Worm (Caenorhabditis elegans) whole organism, L4 larva: ENCODE results near the gene str-19.

Experiments used
- D1046.2 ChIP-seq: fragments of 200-800 bp; sonication (Bioruptor generic); IDR thresholded peaks from 2 replicates; pipeline ENCODE4 v1.3.6; 2022; ENCODE audit warnings: missing genetic modification characterization, missing compliant biosample characterization
- Y5F2A.4 ChIP-seq: fragments of 200-800 bp; sonication (Bioruptor generic); optimal IDR thresholded peaks from 2 replicates; lab custom pipeline; 2018; ENCODE audit warnings: mild to moderate bottlenecking, missing genetic modification characterization, missing compliant biosample characterization
- ceh-32 ChIP-seq: sonication (generic microtip); optimal IDR thresholded peaks from 2 replicates; lab custom pipeline; 2016; ENCODE audit warnings: mild to moderate bottlenecking, missing genetic modification characterization, missing compliant biosample characterization; ENCODE audit not compliant: poor library complexity
- ceh-62 ChIP-seq: sonication (generic microtip); optimal IDR thresholded peaks from 2 replicates; lab custom pipeline; 2017; ENCODE audit warnings: missing biosample characterization, missing genetic modification characterization
- daf-16 ChIP-seq, 3 experiments: sonication (generic microtip); optimal IDR thresholded peaks; 2 replicates each; lab custom pipeline; 2016 to 2017; ENCODE audit warnings: missing genetic modification characterization in 3 of 3, missing genetic modification reagents in 3 of 3, mild to moderate bottlenecking in 2 of 3, missing compliant biosample characterization in 2 of 3, missing biosample characterization in 1 of 3, moderate library complexity in 1 of 3
- dmd-6 ChIP-seq: fragments of 200-800 bp; sonication (Bioruptor generic); IDR thresholded peaks from 2 replicates; pipeline ENCODE4 v1.3.6; 2022; ENCODE audit warnings: missing genetic modification reagents, missing genetic modification characterization, missing compliant biosample characterization
- dmd-8 ChIP-seq: fragments of 200-800 bp; sonication (Bioruptor generic); IDR thresholded peaks from 2 replicates; pipeline ENCODE4 v1.3.6; 2022; ENCODE audit warnings: missing genetic modification characterization, missing compliant biosample characterization
- dpl-1 ChIP-seq: fragments of 150-350 bp; optimal IDR thresholded peaks from 2 replicates; lab custom pipeline; 2014; ENCODE audit warnings: missing biosample characterization, missing genetic modification reagents, missing genetic modification characterization
- egl-43 ChIP-seq: fragments of 200-800 bp; sonication (Bioruptor generic); IDR thresholded peaks from 2 replicates; pipeline ENCODE4 v1.3.6; 2022; ENCODE audit warnings: missing genetic modification reagents, missing genetic modification characterization, missing compliant biosample characterization
- gei-8 ChIP-seq: fragments of 200-800 bp; sonication (Bioruptor generic); optimal IDR thresholded peaks from 2 replicates; lab custom pipeline; 2018; ENCODE audit warnings: mild to moderate bottlenecking, missing genetic modification characterization, missing compliant biosample characterization
- hmg-1.1 ChIP-seq: fragments of 200-800 bp; sonication (Bioruptor generic); IDR thresholded peaks from 2 replicates; pipeline ENCODE4 v1.3.6; 2022; ENCODE audit warnings: missing genetic modification reagents, missing genetic modification characterization, missing compliant biosample characterization
- lim-7 ChIP-seq: fragments of 200-800 bp; sonication (Bioruptor generic); IDR thresholded peaks from 2 replicates; pipeline ENCODE4 v1.3.6; 2022; ENCODE audit warnings: missing genetic modification characterization, missing compliant biosample characterization
- lin-13 ChIP-seq: fragments of 150-350 bp; optimal IDR thresholded peaks from 2 replicates; lab custom pipeline; 2014; ENCODE audit warnings: missing biosample characterization, missing genetic modification reagents, missing genetic modification characterization
- lin-15B ChIP-seq: fragments of 150-350 bp; sonication (generic microtip); optimal IDR thresholded peaks from 3 replicates; lab custom pipeline; 2014; ENCODE audit warnings: missing biosample characterization, missing genetic modification characterization
- lin-38 ChIP-seq: fragments of 200-800 bp; sonication (Bioruptor generic); IDR thresholded peaks from 2 replicates; pipeline ENCODE4 v1.3.6; 2022; ENCODE audit warnings: missing genetic modification reagents, missing genetic modification characterization, missing compliant biosample characterization
- lir-3 ChIP-seq: sonication (generic microtip); optimal IDR thresholded peaks from 2 replicates; lab custom pipeline; 2016; ENCODE audit warnings: mild to moderate bottlenecking, missing genetic modification characterization, missing compliant biosample characterization
- mdl-1 ChIP-seq, 2 experiments: fragments of 150-350 bp in 1 of 2; sonication (generic microtip) in 1 of 2; optimal IDR thresholded peaks; 2 replicates each; lab custom pipeline; 2014 to 2017; ENCODE audit warnings: missing biosample characterization in 2 of 2, missing genetic modification characterization in 2 of 2
- mes-2 ChIP-seq: sonication (generic microtip); optimal IDR thresholded peaks from 2 replicates; lab custom pipeline; 2016; ENCODE audit warnings: missing genotype, mild to moderate bottlenecking, missing genetic modification characterization, missing compliant biosample characterization; ENCODE audit not compliant: poor library complexity, severe bottlenecking
- mxl-3 ChIP-seq: fragments of 200-800 bp; sonication (Bioruptor generic); optimal IDR thresholded peaks from 2 replicates; lab custom pipeline; 2018; ENCODE audit warnings: mild to moderate bottlenecking, missing genetic modification characterization, missing compliant biosample characterization
- nhr-11 ChIP-seq: fragments of 150-350 bp; optimal IDR thresholded peaks from 2 replicates; lab custom pipeline; 2014; ENCODE audit warnings: missing biosample characterization, missing genetic modification characterization
- nhr-111 ChIP-seq: fragments of 200-800 bp; sonication (Bioruptor generic); optimal IDR thresholded peaks from 2 replicates; lab custom pipeline; 2018; ENCODE audit warnings: mild to moderate bottlenecking, missing genetic modification characterization, missing compliant biosample characterization
- nhr-28 ChIP-seq: fragments of 150-350 bp; optimal IDR thresholded peaks from 2 replicates; lab custom pipeline; 2014; ENCODE audit warnings: missing biosample characterization, missing genetic modification characterization
- nhr-48 ChIP-seq: sonication (generic microtip); optimal IDR thresholded peaks from 2 replicates; lab custom pipeline; 2016; ENCODE audit warnings: mild to moderate bottlenecking, missing genetic modification characterization, missing compliant biosample characterization
- nhr-77 ChIP-seq: fragments of 150-350 bp; optimal IDR thresholded peaks from 2 replicates; lab custom pipeline; 2014; ENCODE audit warnings: missing biosample characterization, missing genetic modification characterization
- set-16 ChIP-seq: fragments of 200-800 bp; sonication (Bioruptor generic); IDR thresholded peaks from 2 replicates; pipeline ENCODE4 v1.3.6; 2022; ENCODE audit warnings: missing genetic modification reagents, missing genetic modification characterization, missing compliant biosample characterization
- skn-1 ChIP-seq: fragments of 150-350 bp; optimal IDR thresholded peaks from 2 replicates; lab custom pipeline; 2014; ENCODE audit warnings: missing biosample characterization, missing genetic modification characterization
- snpc-4 ChIP-seq: fragments of 150-350 bp; optimal IDR thresholded peaks from 2 replicates; lab custom pipeline; 2014; ENCODE audit warnings: missing biosample characterization, missing genetic modification characterization
- spr-3 ChIP-seq: fragments of 200-800 bp; sonication (Bioruptor generic); optimal IDR thresholded peaks from 2 replicates; lab custom pipeline; 2018; ENCODE audit warnings: mild to moderate bottlenecking, missing genetic modification characterization, missing compliant biosample characterization
- tra-1 ChIP-seq: fragments of 200-800 bp; sonication (Bioruptor generic); IDR thresholded peaks from 2 replicates; pipeline ENCODE4 v1.3.6; 2022; ENCODE audit warnings: missing genetic modification reagents, missing genetic modification characterization, missing compliant biosample characterization
- unc-62 ChIP-seq, 3 experiments: fragments of 150-350 bp in 1 of 3; sonication (generic microtip); optimal IDR thresholded peaks in 2 of 3; peaks in 1 of 3; 1 replicate in 1 of 3; 2 replicates in 2 of 3; lab custom pipeline; 2014 to 2017; ENCODE audit warnings: missing biosample characterization in 3 of 3, missing genetic modification characterization in 3 of 3, missing genetic modification reagents in 3 of 3, missing genotype in 1 of 3
- vab-7 ChIP-seq: fragments of 200-800 bp; sonication (Bioruptor generic); IDR thresholded peaks from 2 replicates; pipeline ENCODE4 v1.3.6; 2022; ENCODE audit warnings: missing genetic modification reagents, missing genetic modification characterization, missing compliant biosample characterization
- zag-1 ChIP-seq: fragments of 150-350 bp; optimal IDR thresholded peaks from 2 replicates; lab custom pipeline; 2014; ENCODE audit warnings: missing biosample characterization, missing genetic modification characterization
- zfp-3 ChIP-seq: fragments of 200-800 bp; sonication (Bioruptor generic); conservative IDR thresholded peaks from 2 replicates; pipeline ENCODE4 v1.3.6; 2022; ENCODE audit warnings: missing genetic modification reagents, missing genetic modification characterization, missing compliant biosample characterization
- ztf-11 ChIP-seq: fragments of 150-350 bp; optimal IDR thresholded peaks from 2 replicates; lab custom pipeline; 2014; ENCODE audit warnings: missing biosample characterization, missing genetic modification characterization
- ztf-7 ChIP-seq: fragments of 150-350 bp; optimal IDR thresholded peaks from 2 replicates; lab custom pipeline; 2014; ENCODE audit warnings: missing biosample characterization, missing genetic modification characterization

The str-19 gene

DNA sequence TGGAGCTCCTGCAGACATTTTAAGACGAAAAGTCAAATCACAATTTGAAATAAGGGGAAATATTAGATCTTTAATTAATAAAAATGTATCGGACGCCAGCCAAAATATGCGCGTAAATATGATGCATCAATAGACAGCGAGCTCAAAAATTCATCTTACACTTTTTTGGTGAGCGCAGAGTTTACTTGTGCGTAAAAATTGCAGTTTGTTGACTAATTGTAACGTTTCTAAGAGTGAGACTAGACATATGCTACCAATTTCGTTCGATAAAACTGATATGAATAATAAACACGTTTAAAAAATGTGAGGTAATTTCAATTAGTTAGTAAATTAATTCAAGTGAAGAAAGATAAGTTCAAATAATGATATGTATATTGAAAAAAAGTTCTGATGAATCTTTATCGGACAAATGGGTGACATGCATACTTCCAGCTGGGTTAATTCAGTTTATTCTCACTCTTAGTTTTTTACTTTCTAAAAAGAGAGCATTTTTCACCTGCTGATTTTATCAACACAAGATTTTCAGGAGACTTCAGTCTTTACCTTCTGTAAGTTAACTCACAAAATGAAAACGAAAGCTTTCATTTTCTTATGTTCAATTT is 35.0 kb upstream of the str-19 start, which contains the start of the genes nhr-285 and irld-52:
Gene nhr-285, minus strand, starts transcription at position 101 of the 602 bp plus-strand sequence.
Gene irld-52, plus strand, starts transcription at position 552 of the 602 bp plus-strand sequence.
- TF ChIP-seq spr-3 (GFP tag; lab: Kevin White, UChicago) (no peak), tra-1 (GFP tag; lab: Robert Waterston, UW) (no peak), nhr-28 (tag; lab: Kevin White, UChicago) (no peak), lin-13 (GFP tag; lab: Kevin White, UChicago) (no peak), lin-38 (GFP tag; lab: Robert Waterston, UW) (no peak), daf-16 (GFP tag; optimal IDR thresholded peaks at IDR 0.05; lab: Kevin White, UChicago) (no peak), daf-16 (tag; optimal IDR thresholded peaks at IDR 0.05; lab: Kevin White, UChicago) (no peak), zfp-3 (GFP tag; lab: Robert Waterston, UW) (no peak), lim-7 (GFP tag; lab: Robert Waterston, UW) (no peak), vab-7 (GFP tag; lab: Robert Waterston, UW) (no peak), dpl-1 (no peak), nhr-111 (no peak), egl-43 (GFP tag; lab: Robert Waterston, UW) (no peak), nhr-48 (tag; lab: Kevin White, UChicago) (no peak), ceh-32 (tag; lab: Kevin White, UChicago) (no peak), skn-1 (tag; lab: Kevin White, UChicago) (no peak), ztf-7 (tag; lab: Kevin White, UChicago) (no peak), ceh-62 (no peak), set-16 (GFP tag; lab: Robert Waterston, UW) (no peak)

DNA sequence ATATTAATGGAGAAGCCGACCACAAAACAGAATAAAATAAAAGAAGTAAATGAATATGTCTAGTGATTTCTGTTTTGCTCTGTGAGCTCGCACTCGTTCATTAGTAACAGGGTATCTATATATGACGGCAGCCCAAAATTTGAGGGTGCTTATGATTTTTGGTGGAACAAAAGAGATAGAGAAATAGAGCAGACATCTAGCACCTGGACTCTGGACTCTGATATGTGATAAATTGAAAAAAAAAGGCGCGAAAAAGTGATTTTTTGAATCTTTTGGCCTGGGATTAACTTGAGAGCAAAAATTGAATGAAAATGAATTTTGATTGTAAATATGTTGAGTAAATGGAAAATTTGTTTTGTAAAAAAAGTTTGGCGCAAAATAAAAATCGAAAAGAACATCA is 32.4 kb upstream of the str-19 start, which contains the start of gene nhr-283:
Gene nhr-283, minus strand, starts transcription at position 101 of the 400 bp plus-strand sequence.
- TF ChIP-seq dpl-1, result no peak
- peak in 1 of 2 experiments; percentile 55 for TF ChIP-seq unc-62 (GFP tag; optimal IDR thresholded peaks at IDR 0.05 in 1 of 2; lab: Kevin White, UChicago)
- TF ChIP-seq unc-62 (tag; optimal IDR thresholded peaks at IDR 0.05; lab: Kevin White, UChicago), result no peak

- peak; percentile 46; the same call in 1 of the 2 replicates for TF ChIP-seq dmd-6 (GFP tag; lab: Robert Waterston, UW)
- no peak for TF ChIP-seq gei-8 (GFP tag; lab: Kevin White, UChicago)
- TF ChIP-seq mxl-3, result peak; percentile 80
- no peak for TF ChIP-seq daf-16 (GFP tag; optimal IDR thresholded peaks at IDR 0.05; lab: Kevin White, UChicago)
- TF ChIP-seq daf-16 (tag; optimal IDR thresholded peaks at IDR 0.05; lab: Kevin White, UChicago), result peak; percentile 55
- no peak for TF ChIP-seq ztf-7 (tag; lab: Kevin White, UChicago)
- peak; percentile 21 for TF ChIP-seq nhr-28 (tag; lab: Kevin White, UChicago)
- TF ChIP-seq nhr-77, result no peak
- no peak for TF ChIP-seq D1046.2 (GFP tag; lab: Robert Waterston, UW)
- TF ChIP-seq Y5F2A.4 (GFP tag; lab: Kevin White, UChicago), result no peak
- peak; percentile 16 to 53 for TF ChIP-seq mdl-1 (tag; optimal IDR thresholded peaks at IDR 0.05; lab: Kevin White, UChicago)
These were observed 29.7 kb upstream of the str-19 start for ce11 chrV:15773941-15774340.

ce11 chrV:15773141-15773540 is 28.9 kb upstream of the str-19 start, which contains the start of gene nhr-60:
Gene nhr-60 (minus strand): TSS chrV:15773241.
- TF ChIP-seq zag-1, result no peak
- TF ChIP-seq mes-2 (tag; lab: Kevin White, UChicago), result no peak
- TF ChIP-seq lir-3 (tag; lab: Kevin White, UChicago), result no peak
- TF ChIP-seq dmd-8 (GFP tag; lab: Robert Waterston, UW), result no peak
- no peak for TF ChIP-seq ztf-11 (tag; lab: Kevin White, UChicago)
- no peak for TF ChIP-seq hmg-1.1 (GFP tag; lab: Robert Waterston, UW)
- TF ChIP-seq lin-15B, result no peak
- no peak for TF ChIP-seq nhr-11
- TF ChIP-seq snpc-4 (tag; lab: Kevin White, UChicago), result no peak
- TF ChIP-seq, all 104 proteins: peak for 0
